Fruit fly (Drosophila melanogaster) whole organism, embryonic: ENCODE data around the gene Lcp65Ad.

Experiments used
- B-H1 ChIP-seq: fragments of 200-800 bp; sonication (Bioruptor generic); IDR thresholded peaks from 3 replicates; pipeline ENCODE4 v1.3.6; 2022; ENCODE audit warnings: missing biosample characterization, missing genetic modification characterization
- CG10209 ChIP-seq: fragments of 200-800 bp; sonication (Bioruptor generic); optimal IDR thresholded peaks from 3 replicates; lab custom pipeline; 2017; ENCODE audit warnings: missing biosample characterization, mild to moderate bottlenecking, missing genetic modification characterization, missing genetic modification reagents
- CG12391 ChIP-seq: fragments of 200-800 bp; sonication (Bioruptor generic); optimal IDR thresholded peaks from 3 replicates; lab custom pipeline; 2018; ENCODE audit warnings: missing biosample characterization, mild to moderate bottlenecking, missing genetic modification characterization, moderate library complexity
- CG12744 ChIP-seq: fragments of 200-800 bp; sonication (Bioruptor generic); optimal IDR thresholded peaks from 2 replicates; lab custom pipeline; 2016; ENCODE audit warnings: missing biosample characterization, missing genetic modification characterization
- CG13296 ChIP-seq: fragments of 200-800 bp; sonication (Bioruptor generic); optimal IDR thresholded peaks from 3 replicates; lab custom pipeline; 2018; ENCODE audit warnings: missing biosample characterization, mild to moderate bottlenecking, missing genetic modification characterization
- CG14050 ChIP-seq: fragments of 200-800 bp; sonication (Bioruptor generic); IDR thresholded peaks from 3 replicates; pipeline ENCODE4 v1.3.6; 2022; ENCODE audit warnings: missing biosample characterization, missing genetic modification characterization
- CG18764 ChIP-seq: fragments of 200-800 bp; sonication (Bioruptor generic); optimal IDR thresholded peaks from 3 replicates; lab custom pipeline; 2016; ENCODE audit warnings: missing biosample characterization, missing genetic modification characterization
- CG2678 ChIP-seq: fragments of 200-800 bp; sonication (Bioruptor generic); optimal IDR thresholded peaks from 3 replicates; lab custom pipeline; 2019; ENCODE audit warnings: missing biosample characterization, mild to moderate bottlenecking, missing genetic modification characterization, moderate library complexity
- CG30403 ChIP-seq: fragments of 200-800 bp; sonication (Bioruptor generic); optimal IDR thresholded peaks from 3 replicates; lab custom pipeline; 2016; ENCODE audit warnings: missing biosample characterization, missing genetic modification characterization
- CG42726 ChIP-seq: fragments of 200-800 bp; sonication (Bioruptor generic); IDR thresholded peaks from 2 replicates; pipeline ENCODE4 v1.3.6; 2022; ENCODE audit warnings: missing biosample characterization, missing genetic modification characterization; ENCODE audit not compliant: partially characterized antibody
- CG8924 ChIP-seq: fragments of 200-800 bp; optimal IDR thresholded peaks from 3 replicates; lab custom pipeline; 2019; ENCODE audit warnings: missing biosample characterization, mild to moderate bottlenecking, missing genetic modification characterization, moderate library complexity
- CG9817 ChIP-seq: fragments of 200-800 bp; sonication (Bioruptor generic); optimal IDR thresholded peaks from 2 replicates; lab custom pipeline; 2018; ENCODE audit warnings: missing biosample characterization, mild to moderate bottlenecking, missing genetic modification characterization, moderate library complexity
- CTCF ChIP-seq: fragments of 200-800 bp; sonication (Bioruptor generic); optimal IDR thresholded peaks from 2 replicates; lab custom pipeline; 2017; ENCODE audit warnings: missing biosample characterization, mild to moderate bottlenecking, missing genetic modification characterization, moderate library complexity
- D19A ChIP-seq: fragments of 200-800 bp; optimal IDR thresholded peaks from 3 replicates; lab custom pipeline; 2019; ENCODE audit warnings: missing biosample characterization, mild to moderate bottlenecking, missing genetic modification characterization, moderate library complexity
- Dip3 ChIP-seq: fragments of 200-800 bp; sonication (Bioruptor generic); optimal IDR thresholded peaks from 3 replicates; lab custom pipeline; 2016; ENCODE audit warnings: missing biosample characterization, missing genetic modification characterization
- Doc2 ChIP-seq: fragments of 200-800 bp; sonication (Bioruptor generic); IDR thresholded peaks from 2 replicates; pipeline ENCODE4 v1.3.6; 2022; ENCODE audit warnings: missing biosample characterization, missing genetic modification characterization
- Gsc ChIP-seq: fragments of 200-800 bp; sonication (Bioruptor generic); IDR thresholded peaks from 2 replicates; pipeline ENCODE4 v1.3.6; 2022; ENCODE audit warnings: missing biosample characterization, missing genetic modification characterization
- HLH3B ChIP-seq: fragments of 200-800 bp; sonication (Bioruptor generic); IDR thresholded peaks from 2 replicates; pipeline ENCODE4 v1.3.6; 2022; ENCODE audit warnings: missing biosample characterization, missing genetic modification characterization
- HmgD ChIP-seq: fragments of 200-800 bp; sonication (Bioruptor generic); optimal IDR thresholded peaks from 3 replicates; lab custom pipeline; 2016; ENCODE audit warnings: missing biosample characterization, missing genetic modification characterization
- Lhr ChIP-seq: fragments of 200-800 bp; sonication (Bioruptor generic); optimal IDR thresholded peaks from 3 replicates; lab custom pipeline; 2017; ENCODE audit warnings: mild to moderate bottlenecking, missing biosample characterization, missing genetic modification reagents, missing genetic modification characterization
- Mes4 ChIP-seq: fragments of 200-800 bp; sonication (Bioruptor generic); optimal IDR thresholded peaks from 2 replicates; lab custom pipeline; 2016; ENCODE audit warnings: missing biosample characterization, missing genetic modification characterization
- Ravus ChIP-seq: fragments of 200-800 bp; sonication (Bioruptor generic); IDR thresholded peaks from 2 replicates; pipeline ENCODE4 v1.3.6; 2022; ENCODE audit warnings: missing biosample characterization, missing genetic modification characterization
- Spps ChIP-seq: fragments of 200-800 bp; sonication (Bioruptor generic); optimal IDR thresholded peaks from 2 replicates; lab custom pipeline; 2018; ENCODE audit warnings: missing biosample characterization, mild to moderate bottlenecking, missing genetic modification characterization
- Sry-δ ChIP-seq: fragments of 200-800 bp; sonication (Bioruptor generic); optimal IDR thresholded peaks from 2 replicates; lab custom pipeline; 2016; ENCODE audit warnings: missing biosample characterization, missing genetic modification characterization
- Ssrp ChIP-seq: fragments of 200-800 bp; sonication (Bioruptor generic); optimal IDR thresholded peaks from 2 replicates; lab custom pipeline; 2018; ENCODE audit warnings: missing biosample characterization, mild to moderate bottlenecking, missing genetic modification characterization, moderate library complexity
- Usf ChIP-seq: fragments of 200-800 bp; sonication (Bioruptor generic); optimal IDR thresholded peaks from 2 replicates; lab custom pipeline; 2017; ENCODE audit warnings: missing genotype, missing biosample characterization, missing genetic modification characterization
- Xbp1 ChIP-seq: fragments of 200-800 bp; sonication (Bioruptor generic); optimal IDR thresholded peaks from 3 replicates; lab custom pipeline; 2016; ENCODE audit warnings: missing biosample characterization, mild to moderate bottlenecking, missing genetic modification characterization
- ara ChIP-seq: fragments of 200-800 bp; sonication (Bioruptor generic); IDR thresholded peaks from 2 replicates; pipeline ENCODE4 v1.3.6; 2022; ENCODE audit warnings: missing biosample characterization, missing genetic modification characterization
- az2 ChIP-seq: fragments of 200-800 bp; sonication (Bioruptor generic); optimal IDR thresholded peaks from 3 replicates; lab custom pipeline; 2016; ENCODE audit warnings: missing biosample characterization, missing genetic modification characterization
- bbx ChIP-seq: fragments of 200-800 bp; sonication (Bioruptor generic); IDR thresholded peaks from 2 replicates; pipeline ENCODE4 v1.3.6; 2022; ENCODE audit warnings: missing biosample characterization, missing genetic modification characterization; ENCODE audit not compliant: partially characterized antibody
- crc ChIP-seq: fragments of 200-800 bp; sonication (Bioruptor generic); optimal IDR thresholded peaks from 2 replicates; lab custom pipeline; 2016; ENCODE audit warnings: missing biosample characterization, missing genetic modification characterization
- disco-r ChIP-seq: fragments of 200-800 bp; sonication (Bioruptor generic); optimal IDR thresholded peaks from 2 replicates; lab custom pipeline; 2016; ENCODE audit warnings: missing biosample characterization, missing genetic modification characterization
- emc ChIP-seq: fragments of 200-800 bp; sonication (Bioruptor generic); optimal IDR thresholded peaks from 2 replicates; lab custom pipeline; 2016; ENCODE audit warnings: missing biosample characterization, missing genetic modification characterization
- fd96Cb ChIP-seq: fragments of 200-800 bp; sonication (Bioruptor generic); optimal IDR thresholded peaks from 2 replicates; lab custom pipeline; 2018; ENCODE audit warnings: missing biosample characterization, mild to moderate bottlenecking, missing genetic modification characterization, moderate library complexity
- fru ChIP-seq: fragments of >200 bp; optimal IDR thresholded peaks from 2 replicates; lab custom pipeline; 2017
- grn ChIP-seq: fragments of 200-800 bp; sonication (Bioruptor generic); optimal IDR thresholded peaks from 3 replicates; lab custom pipeline; 2017; ENCODE audit warnings: missing biosample characterization, missing genetic modification characterization
- gsb ChIP-seq: fragments of 200-800 bp; sonication (Bioruptor generic); IDR thresholded peaks from 2 replicates; pipeline ENCODE4 v1.3.6; 2022; ENCODE audit warnings: missing biosample characterization, missing genetic modification characterization
- gsb-n ChIP-seq: fragments of 200-800 bp; sonication (Bioruptor generic); optimal IDR thresholded peaks from 3 replicates; lab custom pipeline; 2018; ENCODE audit warnings: missing biosample characterization, mild to moderate bottlenecking, missing genetic modification characterization
- her ChIP-seq: fragments of 200-800 bp; sonication (Bioruptor generic); optimal IDR thresholded peaks from 2 replicates; lab custom pipeline; 2016; ENCODE audit warnings: missing biosample characterization, missing genetic modification characterization
- hkb ChIP-seq, 2 experiments: fragments of 200-800 bp in 1 of 2; fragments of >200 bp in 1 of 2; sonication (Bioruptor generic) in 1 of 2; IDR thresholded peaks in 1 of 2; optimal IDR thresholded peaks in 1 of 2; 2 replicates each; pipeline versions ENCODE4 v1.3.6 to Lab custom; 2017 to 2022; ENCODE audit warnings: missing biosample characterization in 1 of 2, missing genetic modification characterization in 1 of 2
- ken ChIP-seq: fragments of 200-800 bp; sonication (Bioruptor generic); IDR thresholded peaks from 3 replicates; pipeline ENCODE4 v1.3.6; 2022; ENCODE audit warnings: missing biosample characterization, missing genetic modification characterization
- pan ChIP-seq, 4 experiments: fragments of >200 bp in 3 of 4; fragments of 200-800 bp in 1 of 4; sonication (Bioruptor generic) in 1 of 4; optimal IDR thresholded peaks in 3 of 4; IDR thresholded peaks in 1 of 4; 2 replicates each; pipeline versions ENCODE4 v1.3.6 to Lab custom; 2017 to 2022; ENCODE audit warnings: missing biosample characterization in 2 of 4, missing genetic modification characterization in 2 of 4, mixed read lengths in 1 of 4
- pb ChIP-seq: fragments of 200-800 bp; sonication (Bioruptor generic); optimal IDR thresholded peaks from 3 replicates; lab custom pipeline; 2016; ENCODE audit warnings: missing biosample characterization, missing genetic modification characterization
- salm ChIP-seq: fragments of 200-800 bp; sonication (Bioruptor generic); optimal IDR thresholded peaks from 2 replicates; lab custom pipeline; 2018; ENCODE audit warnings: missing biosample characterization, mild to moderate bottlenecking, missing genetic modification characterization
- seq ChIP-seq: fragments of 200-800 bp; sonication (Bioruptor generic); IDR thresholded peaks from 2 replicates; pipeline ENCODE4 v1.3.6; 2022; ENCODE audit warnings: missing biosample characterization, missing genetic modification characterization
- sna ChIP-seq: fragments of 200-800 bp; sonication (Bioruptor generic); IDR thresholded peaks from 2 replicates; pipeline ENCODE4 v1.3.6; 2022; ENCODE audit warnings: missing biosample characterization, missing genetic modification characterization; ENCODE audit not compliant: partially characterized antibody
- sob ChIP-seq: fragments of 200-800 bp; sonication (Bioruptor generic); IDR thresholded peaks from 2 replicates; pipeline ENCODE4 v1.3.6; 2022; ENCODE audit warnings: missing biosample characterization, missing genetic modification characterization
- sug ChIP-seq: fragments of 200-800 bp; optimal IDR thresholded peaks from 2 replicates; lab custom pipeline; 2019; ENCODE audit warnings: missing biosample characterization, mild to moderate bottlenecking, missing genetic modification characterization, moderate library complexity
- wek ChIP-seq: fragments of 200-800 bp; sonication (Bioruptor generic); optimal IDR thresholded peaks from 3 replicates; lab custom pipeline; 2018; ENCODE audit warnings: missing biosample characterization, mild to moderate bottlenecking, missing genetic modification characterization, moderate library complexity

Gene Lcp65Ad

DNA sequence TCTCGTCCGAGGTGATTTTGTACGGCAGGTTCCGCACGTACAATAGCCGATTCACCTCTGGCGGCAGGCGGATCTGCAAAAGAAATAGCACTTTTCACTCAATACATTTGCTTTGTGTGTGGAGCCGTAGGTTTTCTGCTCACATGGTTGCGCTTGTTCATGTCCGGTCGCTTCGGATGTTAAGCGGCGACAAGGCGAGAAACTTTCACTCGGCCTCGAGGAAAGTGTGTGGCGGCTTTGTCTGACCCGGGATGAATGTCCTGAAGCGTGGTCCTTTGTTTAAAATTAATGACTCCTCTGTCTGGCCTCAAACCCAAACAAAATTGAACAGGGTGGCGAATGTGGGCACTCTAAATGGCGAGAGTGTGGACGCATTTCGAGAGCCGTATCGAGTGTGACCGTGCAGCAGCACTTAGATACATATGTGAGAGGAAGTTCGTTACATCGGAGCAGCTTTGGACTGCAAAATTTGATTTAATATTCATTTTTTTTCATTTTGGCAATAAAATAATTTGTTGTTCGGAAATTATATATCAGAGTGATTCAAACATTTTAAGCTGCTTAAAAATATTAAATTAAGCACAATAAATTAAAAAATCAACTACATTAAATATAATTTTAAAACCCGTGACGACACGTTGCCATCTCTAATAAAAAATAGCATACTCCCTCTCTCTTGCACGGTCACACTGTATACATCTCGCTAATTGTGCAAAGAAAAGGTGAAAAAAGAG lies 49.8 kb downstream of the Lcp65Ad start, which contains the start of the genes Sf3b6 and Tnpo (continued):
- TF ChIP-seq salm (tag; lab: Kevin White, UChicago) (no peak), CG30403 (GFP tag; lab: Kevin White, UChicago) (peak; percentile 95), sna (GFP tag; lab: Robert Waterston, UW) (peak; percentile 61; the same call in 1 of the 2 replicates), emc (peak; percentile 29), HmgD (GFP tag; lab: Kevin White, UChicago) (peak; percentile 9), CG13296 (GFP tag; lab: Kevin White, UChicago) (peak; percentile 75), disco-r (peak; percentile 33), Dip3 (peak; percentile 77), pan (optimal IDR thresholded peaks at IDR 0.05; lab: Kevin White, UChicago) (no peak), pan (GFP tag; optimal IDR thresholded peaks at IDR 0.05 in 1 of 2, IDR thresholded peaks at IDR 0.05 in 1 of 2) (peak in 1 of 2 experiments; percentile 80), Usf (GFP tag; lab: Kevin White, UChicago) (peak; percentile 79), sob (GFP tag; lab: Robert Waterston, UW) (peak; percentile 83), gsb-n (no peak), CG18764 (GFP tag; lab: Kevin White, UChicago) (peak; percentile 64), wek (GFP tag; lab: Kevin White, UChicago) (no peak), CG42726 (GFP tag; lab: Robert Waterston, UW) (0 out of 2 replicates have a peak, but pooled peaks have one; percentile 31), B-H1 (GFP tag; lab: Robert Waterston, UW) (peak; percentile 63; the same call in 2 of the 3 replicates), Gsc (GFP tag; lab: Robert Waterston, UW) (no peak; the same call in 1 of the 2 replicates), seq (GFP tag; lab: Robert Waterston, UW) (peak; percentile 77), Ssrp (tag; lab: Kevin White, UChicago) (peak; percentile 87), CG14050 (GFP tag; lab: Robert Waterston, UW) (peak; percentile 62; the same call in 2 of the 3 replicates), az2 (GFP tag; lab: Kevin White, UChicago) (peak; percentile 85), crc (GFP tag; lab: Kevin White, UChicago) (no peak), her (GFP tag; lab: Kevin White, UChicago) (peak; percentile 9), grn (no peak), Lhr (GFP tag; lab: Kevin White, UChicago) (peak; percentile 78), D19A (no peak), Sry-δ (GFP tag; lab: Kevin White, UChicago) (peak; percentile 87), CTCF (GFP tag; lab: Kevin White, UChicago) (no peak), hkb (optimal IDR thresholded peaks at IDR 0.05; lab: Kevin White, UChicago) (no peak), hkb (GFP tag; IDR thresholded peaks at IDR 0.05; lab: Robert Waterston, UW) (peak; percentile 72), CG8924 (peak; percentile 85), sug (tag; lab: Kevin White, UChicago) (peak; percentile 85), HLH3B (peak; percentile 76), ken (peak; percentile 85), Doc2 (GFP tag; lab: Robert Waterston, UW) (peak; percentile 55; the same call in 1 of the 2 replicates), CG10209 (peak; percentile 86), fd96Cb (tag; lab: Kevin White, UChicago) (peak; percentile 72), Mes4 (GFP tag; lab: Kevin White, UChicago) (peak; percentile 63), CG9817 (tag; lab: Kevin White, UChicago) (peak; percentile 87), CG12391 (tag; lab: Kevin White, UChicago) (peak; percentile 91), ara (GFP tag; lab: Robert Waterston, UW) (peak; percentile 69), Xbp1 (GFP tag; lab: Kevin White, UChicago) (peak; percentile 90), fru (lab: Kevin White, UChicago) (no peak), CG12744 (GFP tag; lab: Kevin White, UChicago) (peak; percentile 44), pb (no peak), Spps (tag; lab: Kevin White, UChicago) (peak; percentile 48), Ravus (GFP tag; lab: Robert Waterston, UW) (no peak; the same call in 1 of the 2 replicates), bbx (GFP tag; lab: Robert Waterston, UW) (0 out of 2 replicates have a peak, but pooled peaks have one; percentile 17), CG2678 (no peak), gsb (GFP tag; lab: Robert Waterston, UW) (peak; percentile 58)
